Worm (Caenorhabditis elegans) whole organism, early embryonic: ENCODE data around the gene C15H11.11.

Experiments
- aly-1 ChIP-seq: sonication (generic microtip); optimal IDR thresholded peaks from 2 replicates; lab custom pipeline; 2016; ENCODE audit warnings: missing genetic modification characterization, missing compliant biosample characterization
- ama-1 ChIP-seq: fragments of 150-350 bp; optimal IDR thresholded peaks from 2 replicates; lab custom pipeline; 2014
- flt-1 ChIP-seq: fragments of 200-800 bp; sonication (Bioruptor generic); IDR thresholded peaks from 2 replicates; pipeline ENCODE4 v1.3.6; 2022; ENCODE audit warnings: missing genetic modification characterization, missing compliant biosample characterization
- hmbx-1 ChIP-seq: sonication (generic microtip); optimal IDR thresholded peaks from 2 replicates; lab custom pipeline; 2016; ENCODE audit warnings: mild to moderate bottlenecking, missing genetic modification characterization, missing compliant biosample characterization
- sea-1 ChIP-seq: fragments of 200-800 bp; sonication (Bioruptor generic); conservative IDR thresholded peaks from 2 replicates; pipeline ENCODE4 v1.3.6; 2022; ENCODE audit warnings: missing genetic modification characterization, missing compliant biosample characterization
- tbx-11 ChIP-seq: fragments of 200-800 bp; sonication (Bioruptor generic); IDR thresholded peaks from 2 replicates; pipeline ENCODE4 v1.3.6; 2022; ENCODE audit warnings: missing genetic modification characterization, missing compliant biosample characterization
- tra-4 ChIP-seq: sonication (generic microtip); optimal IDR thresholded peaks from 2 replicates; lab custom pipeline; 2017; ENCODE audit warnings: missing genetic modification characterization, missing compliant biosample characterization

DNA sequence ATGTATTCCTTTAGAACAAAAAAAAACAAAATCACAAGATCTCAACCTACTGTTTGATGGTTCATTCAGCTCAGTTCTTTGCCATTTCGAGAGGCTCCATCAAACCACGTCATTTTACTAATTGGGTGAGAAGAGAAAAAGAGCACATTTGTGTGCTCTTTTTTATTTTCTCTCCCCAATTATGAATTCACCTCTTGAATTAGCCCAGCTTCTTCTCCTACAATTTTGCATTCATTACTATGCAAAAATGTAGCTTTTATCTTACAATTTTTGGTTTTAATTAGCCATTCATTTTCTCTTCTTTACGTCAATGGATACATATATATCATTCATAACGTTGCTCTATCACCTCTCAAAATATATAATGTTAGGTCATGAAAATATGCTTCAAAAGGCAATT is 9.7 kb upstream of the C15H11.11 start:
- TF ChIP-seq tra-4 (tag; lab: Kevin White, UChicago) (no peak), flt-1 (GFP tag; lab: Robert Waterston, UW) (no peak), aly-1 (tag; lab: Kevin White, UChicago) (no peak), tbx-11 (GFP tag; lab: Robert Waterston, UW) (no peak), ama-1 (lab: Kevin White, UChicago) (no peak), sea-1 (GFP tag; lab: Robert Waterston, UW) (no peak), hmbx-1 (no peak)
